Fruit fly (Drosophila melanogaster): ENCODE data around the gene CG43147.

- TF ChIP-seq Dll (optimal IDR thresholded peaks at IDR 0.05) (no peak), usp (GFP tag; optimal IDR thresholded peaks at IDR 0.05) (no peak)
Measured at dm6 chr3L:13288161-13288560, 11.8 kb downstream of the CG43147 start.

All from whole organism.